1 fruit fly cellular context compared by ENCODE assay signal in the genomic region with DNA sequence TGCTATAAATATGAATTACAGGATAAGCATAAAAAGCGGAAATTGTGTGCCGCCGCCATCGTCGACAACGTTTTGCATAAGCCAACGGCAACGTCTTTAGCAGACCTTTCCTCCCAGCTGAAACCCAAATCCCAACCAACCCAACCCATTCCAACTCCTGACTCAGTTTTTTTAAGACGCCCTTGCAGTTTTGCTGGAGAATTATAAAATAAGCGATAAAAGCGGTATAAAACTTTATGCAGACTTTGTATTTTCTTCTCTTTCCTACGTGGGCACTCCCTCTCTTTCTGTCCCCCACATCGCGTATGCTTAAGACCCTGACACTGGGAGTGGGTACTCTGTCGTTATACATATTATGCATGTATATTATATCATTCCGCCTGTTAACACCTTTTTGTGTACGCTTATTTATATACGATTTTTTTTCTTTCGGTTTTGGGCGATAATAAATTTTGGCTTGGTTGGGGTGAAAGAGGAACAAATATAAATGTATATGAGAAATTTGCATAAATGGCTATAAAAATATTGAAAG.
TF ChIP-seq lines count a peak whose summit lies in the region.

No protein-coding gene starts in this region.

TF ChIP-seq in whole organism, embryonic, 481 proteins besides CTCF, POLR2A, EP300 and RAD21 (continued from another document):
- no peak for TF ChIP-seq fd3F (GFP tag; optimal IDR thresholded peaks at IDR 0.05; lab: Kevin White, UChicago)
- no peak for TF ChIP-seq pum (GFP tag; optimal IDR thresholded peaks at IDR 0.05; lab: Kevin White, UChicago)
- no peak for TF ChIP-seq lilli (GFP tag; optimal IDR thresholded peaks at IDR 0.05; lab: Kevin White, UChicago)
- no peak for TF ChIP-seq dysf (GFP tag; IDR thresholded peaks at IDR 0.05; lab: Robert Waterston, UW)
- TF ChIP-seq dimm (GFP tag; IDR thresholded peaks at IDR 0.05; lab: Robert Waterston, UW) = no peak
- TF ChIP-seq CG2875 (GFP tag; optimal IDR thresholded peaks at IDR 0.05; lab: Kevin White, UChicago) = no peak
- no peak for TF ChIP-seq CG15514 (GFP tag; optimal IDR thresholded peaks at IDR 0.05; lab: Kevin White, UChicago)
- TF ChIP-seq h (optimal IDR thresholded peaks at IDR 0.05; lab: Kevin White, UChicago) = no peak
- no peak for TF ChIP-seq Spps (tag; optimal IDR thresholded peaks at IDR 0.05; lab: Kevin White, UChicago)
- 0 out of 4 replicates have a peak, but pooled peaks have one; percentile 14 for TF ChIP-seq chinmo (GFP tag; IDR thresholded peaks at IDR 0.05; lab: Robert Waterston, UW; ENCODE audit: partially characterized antibody)
- no peak for TF ChIP-seq E2f2 (GFP tag; IDR thresholded peaks at IDR 0.05; lab: Robert Waterston, UW)
- no peak for TF ChIP-seq CG11247 (GFP tag; IDR thresholded peaks at IDR 0.05; lab: Robert Waterston, UW)
- TF ChIP-seq yki (optimal IDR thresholded peaks at IDR 0.05; lab: Kevin White, UChicago) = no peak
- TF ChIP-seq Dad (GFP tag; optimal IDR thresholded peaks at IDR 0.05; lab: Kevin White, UChicago) = no peak
- no peak for TF ChIP-seq hth (optimal IDR thresholded peaks at IDR 0.05; lab: Kevin White, UChicago)
- TF ChIP-seq CG7839 (tag; optimal IDR thresholded peaks at IDR 0.05; lab: Kevin White, UChicago) = no peak
- no peak for TF ChIP-seq CG6254 (GFP tag; optimal IDR thresholded peaks at IDR 0.05; lab: Kevin White, UChicago)
- no peak for TF ChIP-seq Hey (tag; optimal IDR thresholded peaks at IDR 0.05; lab: Kevin White, UChicago)
- peak; percentile 34 for TF ChIP-seq abd-A (tag; optimal IDR thresholded peaks at IDR 0.05; lab: Kevin White, UChicago)
- peak; percentile 3 for TF ChIP-seq sqz (GFP tag; optimal IDR thresholded peaks at IDR 0.05; lab: Kevin White, UChicago)
- peak in 1 of 2 experiments; percentile 60 for TF ChIP-seq Pdp1 (GFP tag; optimal IDR thresholded peaks at IDR 0.05; lab: Kevin White, UChicago)
